Fruit fly (Drosophila melanogaster): ENCODE measurements around the gene CG13856.
A peak's percentile ranks its signal among the peaks of the same experiment; 100 is the strongest.

The CG13856 gene

dm6 chr3R:22447195-22447873, 44.9 kb downstream of the CG13856 start, which contains the start of gene CG34288 (continued):
- peak; percentile 29; the same call in 1 of the 2 replicates for TF ChIP-seq cas (GFP tag; IDR thresholded peaks at IDR 0.05)
- TF ChIP-seq ewg (GFP tag; optimal IDR thresholded peaks at IDR 0.05): no peak
- peak; percentile 75 for TF ChIP-seq Dbx (GFP tag; IDR thresholded peaks at IDR 0.05)
- TF ChIP-seq trem (tag; optimal IDR thresholded peaks at IDR 0.05): no peak
- no peak for TF ChIP-seq CG2202 (tag; optimal IDR thresholded peaks at IDR 0.05)
- no peak for TF ChIP-seq CG8089 (GFP tag; optimal IDR thresholded peaks at IDR 0.05)
- TF ChIP-seq dmrt11E (tag; optimal IDR thresholded peaks at IDR 0.05): no peak
- no peak for TF ChIP-seq hb (GFP tag; IDR thresholded peaks at IDR 0.05; ENCODE audit: partially characterized antibody)
- TF ChIP-seq CG11456 (GFP tag; IDR thresholded peaks at IDR 0.05): peak; percentile 85
- TF ChIP-seq CG14710 (tag; optimal IDR thresholded peaks at IDR 0.05): no peak
- TF ChIP-seq Jarid2 (GFP tag; optimal IDR thresholded peaks at IDR 0.05): no peak
- TF ChIP-seq CG11723 (GFP tag; optimal IDR thresholded peaks at IDR 0.05): no peak
- no peak for TF ChIP-seq CG18476 (GFP tag; optimal IDR thresholded peaks at IDR 0.05)
- peak; percentile 3; the same call in 1 of the 3 replicates for TF ChIP-seq zen2 (GFP tag; IDR thresholded peaks at IDR 0.05; ENCODE audit: partially characterized antibody)

dm6 chr3R:22447874-22448254, 45.4 kb downstream of the CG13856 start, which contains the start of gene CG34376:
Gene CG34376, plus strand, starts transcription at chr3R:22448099.
- peak; percentile 1 for TF ChIP-seq HLHmδ (GFP tag; optimal IDR thresholded peaks at IDR 0.05)
- TF ChIP-seq toy (GFP tag; IDR thresholded peaks at IDR 0.05): no peak
- no peak for TF ChIP-seq Trl (optimal IDR thresholded peaks at IDR 0.05)
- peak; percentile 13 for TF ChIP-seq Trl (GFP tag; optimal IDR thresholded peaks at IDR 0.05)
- TF ChIP-seq ATbp (GFP tag; optimal IDR thresholded peaks at IDR 0.05): peak; percentile 25
- no peak for TF ChIP-seq Poxn (GFP tag; IDR thresholded peaks at IDR 0.05)
- no peak for TF ChIP-seq hbn (GFP tag; IDR thresholded peaks at IDR 0.05; ENCODE audit: partially characterized antibody)
- peak; percentile 45 for TF ChIP-seq CG6813 (GFP tag; optimal IDR thresholded peaks at IDR 0.05)
- peak; percentile 61 for TF ChIP-seq sug (tag; optimal IDR thresholded peaks at IDR 0.05)
- no peak for TF ChIP-seq CG15073 (GFP tag; optimal IDR thresholded peaks at IDR 0.05)
- peak; percentile 35 for TF ChIP-seq Abd-B (GFP tag; optimal IDR thresholded peaks at IDR 0.05)
- peak; percentile 37 for TF ChIP-seq schlank (tag; optimal IDR thresholded peaks at IDR 0.05)
- TF ChIP-seq CG17359 (tag; optimal IDR thresholded peaks at IDR 0.05): no peak
- peak; percentile 51 for TF ChIP-seq ara (GFP tag; IDR thresholded peaks at IDR 0.05)
- no peak; the same call in 1 of the 2 replicates for TF ChIP-seq seq (GFP tag; IDR thresholded peaks at IDR 0.05)
- no peak for TF ChIP-seq CG14860 (GFP tag; IDR thresholded peaks at IDR 0.05; ENCODE audit: partially characterized antibody)
- TF ChIP-seq CG31224 (GFP tag; IDR thresholded peaks at IDR 0.05): peak; percentile 5; the same call in 1 of the 2 replicates
- TF ChIP-seq CG2875 (GFP tag; optimal IDR thresholded peaks at IDR 0.05): peak; percentile 6
- TF ChIP-seq CG1832 (GFP tag; optimal IDR thresholded peaks at IDR 0.05): no peak
- TF ChIP-seq zen2 (GFP tag; IDR thresholded peaks at IDR 0.05; ENCODE audit: partially characterized antibody): no peak
- no peak for TF ChIP-seq kah (GFP tag; optimal IDR thresholded peaks at IDR 0.05)
- no peak for TF ChIP-seq CG8089 (GFP tag; optimal IDR thresholded peaks at IDR 0.05)
- TF ChIP-seq CG11093 (GFP tag; IDR thresholded peaks at IDR 0.05): no peak
- TF ChIP-seq bsh (GFP tag; optimal IDR thresholded peaks at IDR 0.05): peak in 1 of 2 experiments; percentile 8
- no peak for TF ChIP-seq CG7963 (GFP tag; IDR thresholded peaks at IDR 0.05; ENCODE audit: partially characterized antibody)
- peak; percentile 36; the same call in 1 of the 2 replicates for TF ChIP-seq Bgb (GFP tag; IDR thresholded peaks at IDR 0.05; ENCODE audit: partially characterized antibody)
- TF ChIP-seq Neu2 (GFP tag; optimal IDR thresholded peaks at IDR 0.05; ENCODE audit: borderline replicate concordance): no peak
- TF ChIP-seq chinmo (GFP tag; IDR thresholded peaks at IDR 0.05; ENCODE audit: partially characterized antibody): 0 out of 4 replicates have a peak, but pooled peaks have one; percentile 44
- TF ChIP-seq ranshi (GFP tag; IDR thresholded peaks at IDR 0.05): peak; percentile 9; the same call in 1 of the 2 replicates
- no peak for TF ChIP-seq cwo (GFP tag; optimal IDR thresholded peaks at IDR 0.05)
- TF ChIP-seq h (optimal IDR thresholded peaks at IDR 0.05): no peak
- TF ChIP-seq Hey (tag; optimal IDR thresholded peaks at IDR 0.05): no peak
- peak; percentile 22; the same call in 1 of the 2 replicates for TF ChIP-seq Nf-YA (GFP tag; IDR thresholded peaks at IDR 0.05)
- TF ChIP-seq ro (GFP tag; IDR thresholded peaks at IDR 0.05): no peak
- TF ChIP-seq pzg (GFP tag; optimal IDR thresholded peaks at IDR 0.05): peak; percentile 68
- TF ChIP-seq CG30431 (GFP tag; optimal IDR thresholded peaks at IDR 0.05): peak; percentile 8
